Worm (Caenorhabditis elegans) whole organism, L3 larva: ENCODE results near the gene hsd-3.

ENCODE experiments used
- R02D3.7 ChIP-seq: fragments of 150-350 bp; optimal IDR thresholded peaks from 2 replicates; lab custom pipeline; 2014; ENCODE audit warnings: missing biosample characterization, missing genetic modification characterization
- ZK546.5 ChIP-seq: sonication (generic microtip); optimal IDR thresholded peaks from 2 replicates; lab custom pipeline; 2017; ENCODE audit warnings: missing biosample characterization, missing genetic modification characterization
- aly-2 ChIP-seq: fragments of 150-350 bp; optimal IDR thresholded peaks from 2 replicates; lab custom pipeline; 2014; ENCODE audit warnings: missing biosample characterization, missing genetic modification characterization
- ama-1 ChIP-seq: fragments of 150-350 bp; optimal IDR thresholded peaks from 2 replicates; lab custom pipeline; 2018
- ceh-16 ChIP-seq: sonication (generic microtip); optimal IDR thresholded peaks from 2 replicates; lab custom pipeline; 2017; ENCODE audit warnings: missing biosample characterization, missing genetic modification characterization
- ceh-28 ChIP-seq: fragments of 150-350 bp; optimal IDR thresholded peaks from 2 replicates; lab custom pipeline; 2014; ENCODE audit warnings: missing biosample characterization, missing genetic modification reagents, missing genetic modification characterization
- ceh-82 ChIP-seq: fragments of 150-350 bp; optimal IDR thresholded peaks from 2 replicates; lab custom pipeline; 2014; ENCODE audit warnings: missing biosample characterization, missing genetic modification characterization
- ceh-9 ChIP-seq: sonication (generic microtip); optimal IDR thresholded peaks from 2 replicates; lab custom pipeline; 2018; ENCODE audit warnings: missing biosample characterization, missing genetic modification characterization
- daf-12 ChIP-seq: fragments of 150-350 bp; optimal IDR thresholded peaks from 2 replicates; lab custom pipeline; 2014; ENCODE audit warnings: missing biosample characterization, missing genetic modification reagents, missing genetic modification characterization
- egl-27 ChIP-seq: sonication (generic microtip); optimal IDR thresholded peaks from 4 replicates; lab custom pipeline; 2017; ENCODE audit warnings: missing biosample characterization, missing genetic modification reagents, missing genetic modification characterization
- egl-5 ChIP-seq: fragments of 150-350 bp; optimal IDR thresholded peaks from 2 replicates; lab custom pipeline; 2017; ENCODE audit warnings: missing biosample characterization, missing genetic modification reagents, missing genetic modification characterization, inconsistent platforms
- elt-1 ChIP-seq: fragments of 150-350 bp; optimal IDR thresholded peaks from 2 replicates; lab custom pipeline; 2014; ENCODE audit warnings: missing biosample characterization, missing genetic modification characterization
- elt-2 ChIP-seq: sonication (generic microtip); optimal IDR thresholded peaks from 2 replicates; lab custom pipeline; 2016; ENCODE audit warnings: missing genetic modification reagents, mild to moderate bottlenecking, missing genetic modification characterization, missing compliant biosample characterization
- elt-3 ChIP-seq, 3 experiments: fragments of 150-350 bp in 1 of 3; sonication (generic microtip) in 2 of 3; optimal IDR thresholded peaks; 2 replicates in 2 of 3; 4 replicates in 1 of 3; lab custom pipeline; 2014 to 2017; ENCODE audit warnings: missing biosample characterization in 3 of 3, missing genetic modification characterization in 3 of 3
- eor-1 ChIP-seq, 2 experiments: fragments of 150-350 bp; optimal IDR thresholded peaks; 2 replicates each; lab custom pipeline; 2014 to 2018; ENCODE audit warnings: missing biosample characterization in 2 of 2, missing genetic modification characterization in 2 of 2
- fkh-10 ChIP-seq: sonication (generic microtip); optimal IDR thresholded peaks from 2 replicates; lab custom pipeline; 2017; ENCODE audit warnings: missing biosample characterization, missing genetic modification reagents, missing genetic modification characterization
- fkh-2 ChIP-seq: fragments of 150-350 bp; optimal IDR thresholded peaks from 2 replicates; lab custom pipeline; 2014; ENCODE audit warnings: missing biosample characterization, missing genetic modification reagents, missing genetic modification characterization
- fos-1 ChIP-seq: fragments of 150-350 bp; optimal IDR thresholded peaks from 2 replicates; lab custom pipeline; 2014; ENCODE audit warnings: missing biosample characterization, missing genetic modification characterization
- hmg-11 ChIP-seq: sonication (generic microtip); optimal IDR thresholded peaks from 2 replicates; lab custom pipeline; 2016; ENCODE audit warnings: missing genetic modification characterization, missing compliant biosample characterization
- jun-1 ChIP-seq: fragments of 150-350 bp; optimal IDR thresholded peaks from 2 replicates; lab custom pipeline; 2014; ENCODE audit warnings: missing biosample characterization, missing genetic modification reagents, missing genetic modification characterization
- lin-15B ChIP-seq: fragments of 150-350 bp; optimal IDR thresholded peaks from 2 replicates; lab custom pipeline; 2014; ENCODE audit warnings: missing biosample characterization, missing genetic modification characterization
- lin-39 ChIP-seq: fragments of 150-350 bp; optimal IDR thresholded peaks from 2 replicates; lab custom pipeline; 2018; ENCODE audit warnings: missing biosample characterization, missing genetic modification reagents, missing genetic modification characterization
- lsy-12 ChIP-seq: sonication (generic microtip); optimal IDR thresholded peaks from 2 replicates; lab custom pipeline; 2016; ENCODE audit warnings: mild to moderate bottlenecking, missing genetic modification characterization, missing compliant biosample characterization
- mdl-1 ChIP-seq: fragments of 150-350 bp; optimal IDR thresholded peaks from 2 replicates; lab custom pipeline; 2014; ENCODE audit warnings: missing biosample characterization, missing genetic modification characterization
- mml-1 ChIP-seq: fragments of 150-350 bp; sonication (generic microtip); optimal IDR thresholded peaks from 3 replicates; lab custom pipeline; 2014; ENCODE audit warnings: missing biosample characterization, missing genetic modification characterization
- nfya-1 ChIP-seq: sonication (generic microtip); optimal IDR thresholded peaks from 2 replicates; lab custom pipeline; 2017; ENCODE audit warnings: missing genetic modification characterization, mild to moderate bottlenecking, missing compliant biosample characterization, antibody characterized with exemption, moderate library complexity; ENCODE audit not compliant: insufficient read depth
- nhr-11 ChIP-seq: fragments of 150-350 bp; optimal IDR thresholded peaks from 2 replicates; lab custom pipeline; 2014; ENCODE audit warnings: missing biosample characterization, missing genetic modification characterization
- nhr-12 ChIP-seq: fragments of 150-350 bp; optimal IDR thresholded peaks from 2 replicates; lab custom pipeline; 2014; ENCODE audit warnings: missing biosample characterization, missing genetic modification characterization
- nhr-23 ChIP-seq: fragments of 150-350 bp; optimal IDR thresholded peaks from 2 replicates; lab custom pipeline; 2014; ENCODE audit warnings: missing biosample characterization, missing genetic modification reagents, missing genetic modification characterization
- nhr-237 ChIP-seq: fragments of 150-350 bp; optimal IDR thresholded peaks from 2 replicates; lab custom pipeline; 2014; ENCODE audit warnings: missing biosample characterization, missing genetic modification characterization
- nhr-25 ChIP-seq: sonication (generic microtip); optimal IDR thresholded peaks from 2 replicates; lab custom pipeline; 2017; ENCODE audit warnings: missing biosample characterization, missing genetic modification characterization
- nhr-28 ChIP-seq: fragments of 150-350 bp; optimal IDR thresholded peaks from 2 replicates; lab custom pipeline; 2014; ENCODE audit warnings: missing biosample characterization, missing genetic modification characterization
- nhr-43 ChIP-seq: sonication (generic microtip); optimal IDR thresholded peaks from 2 replicates; lab custom pipeline; 2016; ENCODE audit warnings: mild to moderate bottlenecking, missing genetic modification characterization, missing compliant biosample characterization; ENCODE audit not compliant: poor library complexity, severe bottlenecking
- nhr-67 ChIP-seq: fragments of 150-350 bp; optimal IDR thresholded peaks from 2 replicates; lab custom pipeline; 2014; ENCODE audit warnings: missing biosample characterization, missing genetic modification characterization
- nhr-76 ChIP-seq: fragments of 150-350 bp; sonication (generic microtip); optimal IDR thresholded peaks from 5 replicates; lab custom pipeline; 2014; ENCODE audit warnings: missing biosample characterization, missing genetic modification characterization
- nhr-77 ChIP-seq: fragments of 150-350 bp; optimal IDR thresholded peaks from 2 replicates; lab custom pipeline; 2014; ENCODE audit warnings: missing biosample characterization, missing genetic modification characterization
- pha-4 ChIP-seq: fragments of 150-350 bp; optimal IDR thresholded peaks from 2 replicates; lab custom pipeline; 2014; ENCODE audit warnings: missing biosample characterization, missing genetic modification reagents, missing genetic modification characterization
- pqm-1 ChIP-seq: fragments of 150-350 bp; optimal IDR thresholded peaks from 2 replicates; lab custom pipeline; 2017; ENCODE audit warnings: missing biosample characterization, missing genetic modification characterization, inconsistent platforms
- sea-2 ChIP-seq: fragments of 150-350 bp; sonication (generic microtip); optimal IDR thresholded peaks from 4 replicates; lab custom pipeline; 2014; ENCODE audit warnings: missing biosample characterization, missing genetic modification reagents, missing genetic modification characterization
- skn-1 ChIP-seq: fragments of 150-350 bp; optimal IDR thresholded peaks from 2 replicates; lab custom pipeline; 2014; ENCODE audit warnings: missing biosample characterization, missing genetic modification characterization
- snpc-4 ChIP-seq: fragments of 150-350 bp; optimal IDR thresholded peaks from 2 replicates; lab custom pipeline; 2014; ENCODE audit warnings: missing biosample characterization, missing genetic modification characterization
- tbx-2 ChIP-seq: sonication (generic microtip); optimal IDR thresholded peaks from 2 replicates; lab custom pipeline; 2016; ENCODE audit warnings: mild to moderate bottlenecking, missing genetic modification characterization, missing compliant biosample characterization
- unc-39 ChIP-seq: sonication (generic microtip); optimal IDR thresholded peaks from 4 replicates; lab custom pipeline; 2017; ENCODE audit warnings: missing biosample characterization, missing genetic modification characterization
- unc-62 ChIP-seq: fragments of 150-350 bp; sonication (generic microtip); optimal IDR thresholded peaks from 4 replicates; lab custom pipeline; 2014; ENCODE audit warnings: missing biosample characterization, missing genetic modification reagents, missing genetic modification characterization
- zag-1 ChIP-seq: fragments of 150-350 bp; optimal IDR thresholded peaks from 2 replicates; lab custom pipeline; 2014; ENCODE audit warnings: missing biosample characterization, missing genetic modification characterization
- ztf-11 ChIP-seq: fragments of 150-350 bp; optimal IDR thresholded peaks from 2 replicates; lab custom pipeline; 2014; ENCODE audit warnings: missing biosample characterization, missing genetic modification characterization
- ztf-4 ChIP-seq: fragments of 150-350 bp; optimal IDR thresholded peaks from 2 replicates; lab custom pipeline; 2014; ENCODE audit warnings: missing biosample characterization, missing genetic modification characterization

The hsd-3 gene

ce11 chrX:5009000-5009399 lies at the start of gene hsd-3:
hsd-3 (plus strand) TSS chrX:5009300.
- TF ChIP-seq ztf-11 (no peak), nhr-237 (tag; lab: Kevin White, UChicago) (no peak), sea-2 (GFP tag; lab: Kevin White, UChicago) (no peak), nhr-11 (no peak), mml-1 (tag; lab: Kevin White, UChicago) (no peak), elt-1 (tag; lab: Kevin White, UChicago) (no peak), ceh-28 (tag; lab: Kevin White, UChicago) (no peak), egl-27 (no peak), nhr-25 (tag; lab: Kevin White, UChicago) (no peak), nhr-28 (tag; lab: Kevin White, UChicago) (no peak), nhr-76 (tag; lab: Kevin White, UChicago) (no peak), ztf-4 (tag; lab: Kevin White, UChicago) (no peak), daf-12 (tag; lab: Kevin White, UChicago) (no peak), fos-1 (tag; lab: Kevin White, UChicago) (no peak), lin-15B (tag; lab: Kevin White, UChicago) (no peak), snpc-4 (tag; lab: Kevin White, UChicago) (no peak)
- TF ChIP-seq, all 47 proteins: peak for 0

ce11 chrX:4959440-4959839 lies 49.7 kb upstream of the hsd-3 start:
- TF ChIP-seq lin-39 (tag; lab: Kevin White, UChicago) (no peak), nfya-1 (tag; lab: Kevin White, UChicago) (peak; percentile 4), skn-1 (tag; lab: Kevin White, UChicago) (no peak), egl-5 (tag; lab: Kevin White, UChicago) (peak; percentile 56), ZK546.5 (tag; lab: Kevin White, UChicago) (no peak)

ce11 chrX:4960422-4960821 lies 48.7 kb upstream of the hsd-3 start, which contains the start of gene act-4:
act-4 (plus strand) TSS chrX:4960621.
- no peak for TF ChIP-seq daf-12 (tag; lab: Kevin White, UChicago)
- peak; percentile 45 for TF ChIP-seq mdl-1 (tag; lab: Kevin White, UChicago)
- TF ChIP-seq nhr-23 (tag; lab: Kevin White, UChicago): peak; percentile 5
- no peak for TF ChIP-seq skn-1 (tag; lab: Kevin White, UChicago)
- no peak for TF ChIP-seq eor-1 (tag; optimal IDR thresholded peaks at IDR 0.05; lab: Kevin White, UChicago)
- peak; percentile 58 for TF ChIP-seq lin-39 (tag; lab: Kevin White, UChicago)
- TF ChIP-seq elt-3 (tag; optimal IDR thresholded peaks at IDR 0.05; lab: Kevin White, UChicago): no peak
- TF ChIP-seq egl-27: no peak
- TF ChIP-seq nhr-43 (tag; lab: Kevin White, UChicago): no peak
- peak; percentile 44 for TF ChIP-seq lsy-12 (tag; lab: Kevin White, UChicago)
- TF ChIP-seq ama-1 (lab: Kevin White, UChicago): peak; percentile 96
- no peak for TF ChIP-seq mml-1 (tag; lab: Kevin White, UChicago)
- TF ChIP-seq ztf-4 (tag; lab: Kevin White, UChicago): no peak
- TF ChIP-seq unc-39 (tag; lab: Kevin White, UChicago): no peak
- peak; percentile 100 for TF ChIP-seq nfya-1 (tag; lab: Kevin White, UChicago)
- peak; percentile 45 for TF ChIP-seq pha-4 (tag; lab: Kevin White, UChicago)
- TF ChIP-seq fkh-10 (GFP tag; lab: Kevin White, UChicago): peak; percentile 48
- no peak for TF ChIP-seq nhr-12 (tag; lab: Kevin White, UChicago)
- TF ChIP-seq hmg-11: peak; percentile 91
- no peak for TF ChIP-seq jun-1 (tag; lab: Kevin White, UChicago)
- TF ChIP-seq ceh-28 (tag; lab: Kevin White, UChicago): no peak
- TF ChIP-seq egl-5 (tag; lab: Kevin White, UChicago): peak; percentile 44
- TF ChIP-seq nhr-28 (tag; lab: Kevin White, UChicago): no peak
- peak; percentile 37 for TF ChIP-seq lin-15B (tag; lab: Kevin White, UChicago)
- TF ChIP-seq nhr-11: no peak
- no peak for TF ChIP-seq fkh-2 (tag; lab: Kevin White, UChicago)
- no peak for TF ChIP-seq ZK546.5 (tag; lab: Kevin White, UChicago)
- TF ChIP-seq tbx-2 (tag; lab: Kevin White, UChicago): peak; percentile 10
- no peak for TF ChIP-seq aly-2 (tag; lab: Kevin White, UChicago)
- no peak for TF ChIP-seq unc-62
- no peak for TF ChIP-seq ceh-9
- no peak for TF ChIP-seq ceh-82 (tag; lab: Kevin White, UChicago)
- no peak for TF ChIP-seq R02D3.7 (tag; lab: Kevin White, UChicago)
- TF ChIP-seq elt-1 (tag; lab: Kevin White, UChicago): no peak
- TF ChIP-seq sea-2 (GFP tag; lab: Kevin White, UChicago): no peak
- TF ChIP-seq nhr-76 (tag; lab: Kevin White, UChicago): no peak
- no peak for TF ChIP-seq nhr-25 (tag; lab: Kevin White, UChicago)
- TF ChIP-seq elt-2: no peak
- no peak for TF ChIP-seq nhr-67 (tag; lab: Kevin White, UChicago)
- no peak for TF ChIP-seq zag-1 (tag; lab: Kevin White, UChicago)
- no peak for TF ChIP-seq nhr-77
- no peak for TF ChIP-seq fos-1 (tag; lab: Kevin White, UChicago)
- no peak for TF ChIP-seq nhr-237 (tag; lab: Kevin White, UChicago)
- no peak for TF ChIP-seq snpc-4 (tag; lab: Kevin White, UChicago)
- TF ChIP-seq pqm-1 (tag; lab: Kevin White, UChicago): no peak
- no peak for TF ChIP-seq ztf-11
- no peak for TF ChIP-seq ceh-16
- TF ChIP-seq, all 47 proteins: peak for 12
